Worm (Caenorhabditis elegans) whole organism, L4 larva: ENCODE results near the gene R11E3.1.
A peak's percentile ranks its signal among the peaks of the same experiment; 100 is the strongest.

Experiments
- F10B5.3 ChIP-seq: sonication (generic microtip); optimal IDR thresholded peaks from 2 replicates; lab custom pipeline; 2016; ENCODE audit warnings: mild to moderate bottlenecking, missing genetic modification characterization, missing compliant biosample characterization
- F44E2.7 ChIP-seq: fragments of 200-800 bp; sonication (Bioruptor generic); IDR thresholded peaks from 2 replicates; pipeline ENCODE4 v2.1.2; 2022; ENCODE audit warnings: missing genetic modification characterization, missing compliant biosample characterization
- T26A8.4 ChIP-seq: fragments of 200-800 bp; sonication (Bioruptor generic); IDR thresholded peaks from 2 replicates; pipeline ENCODE4 v1.3.6; 2022; ENCODE audit warnings: missing genetic modification characterization, missing compliant biosample characterization
- Y5F2A.4 ChIP-seq: fragments of 200-800 bp; sonication (Bioruptor generic); optimal IDR thresholded peaks from 2 replicates; lab custom pipeline; 2018; ENCODE audit warnings: mild to moderate bottlenecking, missing genetic modification characterization, missing compliant biosample characterization
- ZK546.5 ChIP-seq, 2 experiments: sonication (generic microtip); optimal IDR thresholded peaks; 2 replicates each; lab custom pipeline; 2017; ENCODE audit warnings: missing biosample characterization in 2 of 2, missing genetic modification characterization in 2 of 2
- aly-2 ChIP-seq: sonication (generic microtip); optimal IDR thresholded peaks from 2 replicates; lab custom pipeline; 2018; ENCODE audit warnings: missing biosample characterization, missing genetic modification characterization
- ama-1 ChIP-seq: fragments of 150-350 bp; optimal IDR thresholded peaks from 2 replicates; lab custom pipeline; 2014; ENCODE audit warnings: inconsistent platforms, mixed read lengths
- ceh-20 ChIP-seq: fragments of 200-800 bp; sonication (Bioruptor generic); IDR thresholded peaks from 2 replicates; pipeline ENCODE4 v1.3.6; 2022; ENCODE audit warnings: missing genetic modification reagents, missing genetic modification characterization, missing compliant biosample characterization
- ceh-28 ChIP-seq: fragments of 150-350 bp; optimal IDR thresholded peaks from 2 replicates; lab custom pipeline; 2014; ENCODE audit warnings: missing biosample characterization, missing genetic modification reagents, missing genetic modification characterization
- ceh-62 ChIP-seq: sonication (generic microtip); optimal IDR thresholded peaks from 2 replicates; lab custom pipeline; 2017; ENCODE audit warnings: missing biosample characterization, missing genetic modification characterization
- cey-2 ChIP-seq: sonication (generic microtip); optimal IDR thresholded peaks from 3 replicates; lab custom pipeline; 2017; ENCODE audit warnings: missing genetic modification characterization, mild to moderate bottlenecking, missing compliant biosample characterization, antibody characterized with exemption, borderline replicate concordance; ENCODE audit not compliant: insufficient read depth
- ctbp-1 ChIP-seq: fragments of 200-800 bp; sonication (Bioruptor generic); IDR thresholded peaks from 2 replicates; pipeline ENCODE4 v1.3.6; 2022; ENCODE audit warnings: missing genetic modification reagents, missing genetic modification characterization, missing compliant biosample characterization
- daf-12 ChIP-seq: fragments of 150-350 bp; optimal IDR thresholded peaks from 2 replicates; lab custom pipeline; 2014; ENCODE audit warnings: missing biosample characterization, missing genetic modification reagents, missing genetic modification characterization
- daf-16 ChIP-seq, 3 experiments: sonication (generic microtip); optimal IDR thresholded peaks; 2 replicates each; lab custom pipeline; 2016 to 2017; ENCODE audit warnings: missing genetic modification characterization in 3 of 3, missing genetic modification reagents in 3 of 3, mild to moderate bottlenecking in 2 of 3, missing compliant biosample characterization in 2 of 3, missing biosample characterization in 1 of 3, moderate library complexity in 1 of 3
- daf-19 ChIP-seq: fragments of 200-800 bp; sonication (Bioruptor generic); conservative IDR thresholded peaks from 2 replicates; pipeline ENCODE4 v1.3.6; 2022; ENCODE audit warnings: missing genetic modification characterization, missing compliant biosample characterization
- dmd-8 ChIP-seq: fragments of 200-800 bp; sonication (Bioruptor generic); IDR thresholded peaks from 2 replicates; pipeline ENCODE4 v1.3.6; 2022; ENCODE audit warnings: missing genetic modification characterization, missing compliant biosample characterization
- dpl-1 ChIP-seq: fragments of 150-350 bp; optimal IDR thresholded peaks from 2 replicates; lab custom pipeline; 2014; ENCODE audit warnings: missing biosample characterization, missing genetic modification reagents, missing genetic modification characterization
- egl-27 ChIP-seq: sonication (generic microtip); optimal IDR thresholded peaks from 3 replicates; lab custom pipeline; 2017; ENCODE audit warnings: missing biosample characterization, missing genetic modification reagents, missing genetic modification characterization
- egl-43 ChIP-seq: fragments of 200-800 bp; sonication (Bioruptor generic); IDR thresholded peaks from 2 replicates; pipeline ENCODE4 v1.3.6; 2022; ENCODE audit warnings: missing genetic modification reagents, missing genetic modification characterization, missing compliant biosample characterization
- fkh-10 ChIP-seq: fragments of 150-350 bp; optimal IDR thresholded peaks from 2 replicates; lab custom pipeline; 2014; ENCODE audit warnings: missing biosample characterization, missing genetic modification reagents, missing genetic modification characterization
- gei-8 ChIP-seq: fragments of 200-800 bp; sonication (Bioruptor generic); optimal IDR thresholded peaks from 2 replicates; lab custom pipeline; 2018; ENCODE audit warnings: mild to moderate bottlenecking, missing genetic modification characterization, missing compliant biosample characterization
- hmg-1.1 ChIP-seq: fragments of 200-800 bp; sonication (Bioruptor generic); IDR thresholded peaks from 2 replicates; pipeline ENCODE4 v1.3.6; 2022; ENCODE audit warnings: missing genetic modification reagents, missing genetic modification characterization, missing compliant biosample characterization
- jun-1 ChIP-seq: fragments of 150-350 bp; optimal IDR thresholded peaks from 2 replicates; lab custom pipeline; 2014; ENCODE audit warnings: missing biosample characterization, missing genetic modification reagents, missing genetic modification characterization
- lin-13 ChIP-seq: fragments of 150-350 bp; optimal IDR thresholded peaks from 2 replicates; lab custom pipeline; 2014; ENCODE audit warnings: missing biosample characterization, missing genetic modification reagents, missing genetic modification characterization
- lin-29 ChIP-seq: fragments of 200-800 bp; sonication (Bioruptor generic); IDR thresholded peaks from 2 replicates; pipeline ENCODE4 v1.3.6; 2022; ENCODE audit warnings: missing genetic modification reagents, missing genetic modification characterization, missing compliant biosample characterization
- lin-38 ChIP-seq: fragments of 200-800 bp; sonication (Bioruptor generic); IDR thresholded peaks from 2 replicates; pipeline ENCODE4 v1.3.6; 2022; ENCODE audit warnings: missing genetic modification reagents, missing genetic modification characterization, missing compliant biosample characterization
- lin-39 ChIP-seq: fragments of 150-350 bp; optimal IDR thresholded peaks from 2 replicates; lab custom pipeline; 2014; ENCODE audit warnings: missing biosample characterization, missing genetic modification reagents, missing genetic modification characterization
- lsy-2 ChIP-seq, 2 experiments: fragments of 150-350 bp in 1 of 2; sonication (generic microtip) in 1 of 2; optimal IDR thresholded peaks; 2 replicates each; lab custom pipeline; 2014 to 2017; ENCODE audit warnings: missing biosample characterization in 2 of 2, missing genetic modification characterization in 2 of 2
- madf-9 ChIP-seq: fragments of 200-800 bp; sonication (Bioruptor generic); conservative IDR thresholded peaks from 2 replicates; pipeline ENCODE4 v1.3.6; 2022; ENCODE audit warnings: missing genetic modification reagents, missing genetic modification characterization, missing compliant biosample characterization
- mdl-1 ChIP-seq, 2 experiments: fragments of 150-350 bp in 1 of 2; sonication (generic microtip) in 1 of 2; optimal IDR thresholded peaks; 2 replicates each; lab custom pipeline; 2014 to 2017; ENCODE audit warnings: missing biosample characterization in 2 of 2, missing genetic modification characterization in 2 of 2
- nhr-102 ChIP-seq: sonication (generic microtip); optimal IDR thresholded peaks from 2 replicates; lab custom pipeline; 2016; ENCODE audit warnings: mild to moderate bottlenecking, missing genetic modification characterization, moderate library complexity, missing compliant biosample characterization
- nhr-237 ChIP-seq: sonication (generic microtip); optimal IDR thresholded peaks from 2 replicates; lab custom pipeline; 2017; ENCODE audit warnings: missing biosample characterization, missing genetic modification characterization
- nhr-25 ChIP-seq: sonication (generic microtip); optimal IDR thresholded peaks from 2 replicates; lab custom pipeline; 2017; ENCODE audit warnings: missing genetic modification characterization, mild to moderate bottlenecking, missing compliant biosample characterization, antibody characterized with exemption, moderate library complexity, borderline replicate concordance; ENCODE audit not compliant: insufficient read depth
- nhr-28 ChIP-seq: fragments of 150-350 bp; optimal IDR thresholded peaks from 2 replicates; lab custom pipeline; 2014; ENCODE audit warnings: missing biosample characterization, missing genetic modification characterization
- nhr-41 ChIP-seq: fragments of 200-800 bp; sonication (Bioruptor generic); IDR thresholded peaks from 2 replicates; pipeline ENCODE4 v1.3.6; 2022; ENCODE audit warnings: missing genetic modification reagents, missing genetic modification characterization, missing compliant biosample characterization
- nhr-42 ChIP-seq: fragments of 200-800 bp; sonication (Bioruptor generic); IDR thresholded peaks from 2 replicates; pipeline ENCODE4 v1.3.6; 2022; ENCODE audit warnings: missing genetic modification characterization, missing compliant biosample characterization
- nhr-48 ChIP-seq: sonication (generic microtip); optimal IDR thresholded peaks from 2 replicates; lab custom pipeline; 2016; ENCODE audit warnings: mild to moderate bottlenecking, missing genetic modification characterization, missing compliant biosample characterization
- nhr-76 ChIP-seq: fragments of 150-350 bp; optimal IDR thresholded peaks from 2 replicates; lab custom pipeline; 2014; ENCODE audit warnings: missing biosample characterization, missing genetic modification characterization
- pha-4 ChIP-seq, 2 experiments: fragments of 150-350 bp in 1 of 2; fragments of 200-800 bp in 1 of 2; sonication (Bioruptor generic) in 1 of 2; IDR thresholded peaks in 1 of 2; optimal IDR thresholded peaks in 1 of 2; 2 replicates each; pipeline versions ENCODE4 v1.3.6 to Lab custom; 2014 to 2022; ENCODE audit warnings: missing genetic modification characterization in 2 of 2, missing genetic modification reagents in 2 of 2, missing biosample characterization in 1 of 2, missing compliant biosample characterization in 1 of 2
- rbr-2 ChIP-seq: sonication (generic microtip); optimal IDR thresholded peaks from 2 replicates; lab custom pipeline; 2016; ENCODE audit warnings: missing genotype, missing genetic modification characterization, missing compliant biosample characterization
- saeg-2 ChIP-seq: fragments of 200-800 bp; sonication (Bioruptor generic); IDR thresholded peaks from 2 replicates; pipeline ENCODE4 v1.3.6; 2022; ENCODE audit warnings: missing genetic modification reagents, missing genetic modification characterization, missing compliant biosample characterization
- set-16 ChIP-seq: fragments of 200-800 bp; sonication (Bioruptor generic); IDR thresholded peaks from 2 replicates; pipeline ENCODE4 v1.3.6; 2022; ENCODE audit warnings: missing genetic modification reagents, missing genetic modification characterization, missing compliant biosample characterization
- spr-1 ChIP-seq: sonication (generic microtip); optimal IDR thresholded peaks from 2 replicates; lab custom pipeline; 2016; ENCODE audit warnings: mild to moderate bottlenecking, missing genetic modification characterization, missing compliant biosample characterization
- tag-97 ChIP-seq: fragments of 200-800 bp; sonication (Bioruptor generic); IDR thresholded peaks from 2 replicates; pipeline ENCODE4 v1.3.6; 2022; ENCODE audit warnings: missing genetic modification characterization, missing compliant biosample characterization
- unc-130 ChIP-seq: sonication (generic microtip); optimal IDR thresholded peaks from 2 replicates; lab custom pipeline; 2016; ENCODE audit warnings: missing genetic modification reagents, missing genetic modification characterization, missing compliant biosample characterization
- unc-62 ChIP-seq, 3 experiments: fragments of 150-350 bp in 1 of 3; sonication (generic microtip); optimal IDR thresholded peaks in 2 of 3; peaks in 1 of 3; 1 replicate in 1 of 3; 2 replicates in 2 of 3; lab custom pipeline; 2014 to 2017; ENCODE audit warnings: missing biosample characterization in 3 of 3, missing genetic modification characterization in 3 of 3, missing genetic modification reagents in 3 of 3, missing genotype in 1 of 3
- vab-7 ChIP-seq: fragments of 200-800 bp; sonication (Bioruptor generic); IDR thresholded peaks from 2 replicates; pipeline ENCODE4 v1.3.6; 2022; ENCODE audit warnings: missing genetic modification reagents, missing genetic modification characterization, missing compliant biosample characterization
- zfp-3 ChIP-seq: fragments of 200-800 bp; sonication (Bioruptor generic); conservative IDR thresholded peaks from 2 replicates; pipeline ENCODE4 v1.3.6; 2022; ENCODE audit warnings: missing genetic modification reagents, missing genetic modification characterization, missing compliant biosample characterization
- zip-2 ChIP-seq: fragments of 150-350 bp; optimal IDR thresholded peaks from 2 replicates; lab custom pipeline; 2014; ENCODE audit warnings: missing biosample characterization, missing genetic modification characterization
- ztf-11 ChIP-seq: fragments of 150-350 bp; optimal IDR thresholded peaks from 2 replicates; lab custom pipeline; 2014; ENCODE audit warnings: missing biosample characterization, missing genetic modification characterization
- ztf-7 ChIP-seq: fragments of 150-350 bp; optimal IDR thresholded peaks from 2 replicates; lab custom pipeline; 2014; ENCODE audit warnings: missing biosample characterization, missing genetic modification characterization

The R11E3.1 gene

ce11 chrIV:4745422-4745821 lies 44.1 kb upstream of the R11E3.1 start, which contains the start of gene timm-17B.1 (continued):
- TF ChIP-seq nhr-41 (GFP tag; lab: Robert Waterston, UW), result no peak
- no peak for TF ChIP-seq dmd-8
- TF ChIP-seq gei-8 (GFP tag; lab: Kevin White, UChicago), result no peak
- no peak for TF ChIP-seq ceh-20 (GFP tag; lab: Robert Waterston, UW)
- peak; percentile 78 for TF ChIP-seq dpl-1 (GFP tag; lab: Kevin White, UChicago)
- TF ChIP-seq vab-7 (GFP tag; lab: Robert Waterston, UW), result no peak
- TF ChIP-seq saeg-2 (GFP tag; lab: Robert Waterston, UW), result no peak
- TF ChIP-seq ctbp-1 (GFP tag; lab: Robert Waterston, UW), result no peak
- TF ChIP-seq lin-29 (GFP tag; lab: Robert Waterston, UW), result no peak
- TF ChIP-seq lin-38 (GFP tag; lab: Robert Waterston, UW), result peak; percentile 89
- peak; percentile 57 for TF ChIP-seq spr-1 (tag; lab: Kevin White, UChicago)
- no peak for TF ChIP-seq lin-39
- TF ChIP-seq nhr-237 (tag; lab: Kevin White, UChicago), result no peak
- TF ChIP-seq tag-97 (GFP tag; lab: Robert Waterston, UW), result no peak
- TF ChIP-seq ceh-28 (tag; lab: Kevin White, UChicago), result no peak
- no peak for TF ChIP-seq fkh-10 (GFP tag; lab: Kevin White, UChicago)
- TF ChIP-seq zfp-3, result no peak
- peak; percentile 57 for TF ChIP-seq nhr-102 (tag; lab: Kevin White, UChicago)
- TF ChIP-seq unc-62 (GFP tag; optimal IDR thresholded peaks at IDR 0.05 in 1 of 2; lab: Kevin White, UChicago), result no peak
- TF ChIP-seq unc-62 (tag; optimal IDR thresholded peaks at IDR 0.05; lab: Kevin White, UChicago), result no peak
- TF ChIP-seq Y5F2A.4 (GFP tag; lab: Kevin White, UChicago), result no peak
- TF ChIP-seq nhr-28, result no peak
- no peak for TF ChIP-seq nhr-76
- no peak for TF ChIP-seq aly-2
- no peak for TF ChIP-seq lin-13 (GFP tag; lab: Kevin White, UChicago)
- peak; percentile 84 for TF ChIP-seq ztf-7 (tag; lab: Kevin White, UChicago)
- TF ChIP-seq nhr-48, result no peak
- no peak for TF ChIP-seq F10B5.3 (tag; lab: Kevin White, UChicago)
- no peak for TF ChIP-seq ZK546.5 (tag; optimal IDR thresholded peaks at IDR 0.05; lab: Kevin White, UChicago)
- no peak for TF ChIP-seq unc-130 (GFP tag; lab: Kevin White, UChicago)
- peak; percentile 55 for TF ChIP-seq rbr-2 (tag; lab: Kevin White, UChicago)
- no peak for TF ChIP-seq ama-1 (lab: Kevin White, UChicago)
- TF ChIP-seq T26A8.4, result peak; percentile 55; the same call in 1 of the 2 replicates
- peak; percentile 66 for TF ChIP-seq hmg-1.1 (GFP tag; lab: Robert Waterston, UW)
- no peak for TF ChIP-seq zip-2
- TF ChIP-seq nhr-25 (tag; lab: Kevin White, UChicago), result no peak
- TF ChIP-seq set-16 (GFP tag; lab: Robert Waterston, UW), result no peak
- no peak for TF ChIP-seq daf-12 (tag; lab: Kevin White, UChicago)
- TF ChIP-seq pha-4 (GFP tag; IDR thresholded peaks at IDR 0.05; lab: Robert Waterston, UW), result no peak
- TF ChIP-seq pha-4 (tag; optimal IDR thresholded peaks at IDR 0.05; lab: Kevin White, UChicago), result peak; percentile 65
- TF ChIP-seq F44E2.7 (GFP tag; lab: Robert Waterston, UW), result no peak
- peak; percentile 52 to 96 for TF ChIP-seq lsy-2 (tag; optimal IDR thresholded peaks at IDR 0.05; lab: Kevin White, UChicago)
- TF ChIP-seq daf-19, result no peak
- no peak for TF ChIP-seq cey-2 (tag; lab: Kevin White, UChicago)
- TF ChIP-seq nhr-42 (GFP tag; lab: Robert Waterston, UW), result no peak
- no peak for TF ChIP-seq madf-9 (GFP tag; lab: Robert Waterston, UW)
- no peak for TF ChIP-seq jun-1 (tag; lab: Kevin White, UChicago)
- TF ChIP-seq daf-16 (GFP tag; optimal IDR thresholded peaks at IDR 0.05; lab: Kevin White, UChicago), result peak in 1 of 2 experiments; percentile 22
- peak; percentile 43 for TF ChIP-seq daf-16 (tag; optimal IDR thresholded peaks at IDR 0.05; lab: Kevin White, UChicago)
- no peak for TF ChIP-seq egl-27 (tag; lab: Kevin White, UChicago)
- no peak for TF ChIP-seq ceh-62 (tag; lab: Kevin White, UChicago)
- TF ChIP-seq ztf-11 (tag; lab: Kevin White, UChicago), result no peak
- no peak for TF ChIP-seq egl-43 (GFP tag; lab: Robert Waterston, UW)
- no peak for TF ChIP-seq mdl-1 (tag; optimal IDR thresholded peaks at IDR 0.05; lab: Kevin White, UChicago)
